Worm (Caenorhabditis elegans): ENCODE results near the gene ttr-37.

DNA sequence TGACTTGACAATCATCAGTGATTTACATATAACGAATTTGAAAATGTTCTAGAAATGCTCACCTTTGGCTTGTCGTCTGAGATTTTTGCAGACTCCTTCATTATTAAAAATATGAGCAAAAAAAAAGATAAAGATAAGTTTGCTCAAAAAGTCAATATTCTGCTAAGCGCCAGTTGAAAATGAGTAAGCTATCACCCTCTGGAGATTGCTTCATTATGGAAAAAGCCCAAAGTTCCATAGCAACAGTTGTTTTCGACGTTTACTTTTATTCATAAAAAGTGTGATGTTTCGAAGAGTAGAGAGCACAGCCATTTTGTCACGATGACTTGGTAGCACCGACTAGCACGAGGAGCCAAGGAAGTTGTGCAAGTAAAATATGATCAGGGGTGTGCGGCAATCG, 21.3 kb upstream of the ttr-37 start, which contains the start of gene F56C3.3:
- TF ChIP-seq cog-1 (tag; optimal IDR thresholded peaks at IDR 0.05) (no peak), ztf-29 (GFP tag; IDR thresholded peaks at IDR 0.05) (no peak)

All from whole organism, midembryonic.